Fruit fly (Drosophila melanogaster) Kc167 (cell line): Measurements from ENCODE around the gene CG3603.

Experiments
- Myc ChIP-seq: fragments of >200 bp; optimal IDR thresholded peaks from 2 replicates; lab custom pipeline; 2017; ENCODE audit warnings: missing external identifiers
- Sin3A ChIP-seq: fragments of >200 bp; optimal IDR thresholded peaks from 2 replicates; lab custom pipeline; 2018; ENCODE audit warnings: missing external identifiers
- h ChIP-seq: fragments of >200 bp; optimal IDR thresholded peaks from 3 replicates; lab custom pipeline; 2018; ENCODE audit warnings: missing external identifiers
- insv ChIP-seq: fragments of >200 bp; optimal IDR thresholded peaks from 3 replicates; lab custom pipeline; 2018; ENCODE audit warnings: missing external identifiers
- psq ChIP-seq: fragments of >200 bp; optimal IDR thresholded peaks from 2 replicates; lab custom pipeline; 2017; ENCODE audit warnings: missing external identifiers
- ttk ChIP-seq: sonication (Bioruptor generic); optimal IDR thresholded peaks from 2 replicates; lab custom pipeline; 2017; ENCODE audit warnings: missing external identifiers

Gene CG3603

DNA sequence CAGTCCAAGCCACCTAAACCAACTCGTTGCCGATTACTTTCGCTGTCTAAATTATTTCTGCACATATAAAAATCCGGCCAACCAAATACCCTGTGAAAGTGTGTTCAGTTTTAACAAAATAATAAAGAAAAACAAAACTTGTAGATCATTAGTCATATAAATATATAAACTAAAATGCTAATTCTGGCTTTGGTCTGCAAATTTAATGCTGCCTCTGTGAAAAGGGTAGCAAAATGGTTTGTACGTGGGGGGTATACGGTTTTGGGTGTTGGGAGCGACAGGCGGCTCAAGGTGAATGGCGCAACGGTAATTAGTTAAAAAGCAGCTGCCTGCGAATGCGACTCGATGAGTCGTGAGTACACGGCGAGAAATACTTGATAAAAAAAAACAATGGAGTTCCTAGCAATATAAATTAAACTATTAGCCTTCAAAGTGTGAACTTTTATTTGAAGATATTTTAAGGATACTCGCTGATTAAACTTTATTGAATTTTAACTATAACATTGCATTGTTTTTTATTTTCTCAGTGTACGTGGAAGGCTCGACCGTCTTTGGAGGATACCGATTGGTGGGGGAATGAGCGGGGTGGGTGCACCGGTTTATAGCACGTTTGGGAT lies 30.1 kb downstream of the CG3603 start:
- TF ChIP-seq Myc (no peak), psq (no peak), Sin3A (lab: Kevin White, UChicago) (no peak), insv (lab: Kevin White, UChicago) (no peak), h (lab: Kevin White, UChicago) (no peak), ttk (lab: Kevin White, UChicago) (no peak)

DNA sequence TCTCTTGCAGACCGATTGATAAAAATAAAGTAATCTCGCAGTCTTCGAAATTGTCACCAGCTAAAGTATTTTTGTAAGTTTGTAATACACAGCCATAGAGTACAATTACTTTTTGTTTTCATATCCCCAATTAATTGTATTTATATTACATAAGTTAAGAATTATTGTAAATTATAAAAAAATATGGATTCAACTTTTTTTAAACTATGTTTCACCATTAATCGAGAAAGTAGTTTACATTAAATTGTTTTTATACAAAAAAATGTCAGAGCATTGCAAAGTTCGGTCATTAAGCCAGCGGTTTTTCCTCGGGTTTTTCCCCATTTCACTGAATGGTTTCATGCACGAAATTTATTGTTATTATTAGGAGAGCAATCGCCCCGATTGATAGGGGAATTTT lies 32.5 kb downstream of the CG3603 start:
- TF ChIP-seq psq (no peak), Myc (no peak), ttk (lab: Kevin White, UChicago) (no peak), Sin3A (lab: Kevin White, UChicago) (no peak), h (lab: Kevin White, UChicago) (no peak), insv (lab: Kevin White, UChicago) (no peak)

DNA sequence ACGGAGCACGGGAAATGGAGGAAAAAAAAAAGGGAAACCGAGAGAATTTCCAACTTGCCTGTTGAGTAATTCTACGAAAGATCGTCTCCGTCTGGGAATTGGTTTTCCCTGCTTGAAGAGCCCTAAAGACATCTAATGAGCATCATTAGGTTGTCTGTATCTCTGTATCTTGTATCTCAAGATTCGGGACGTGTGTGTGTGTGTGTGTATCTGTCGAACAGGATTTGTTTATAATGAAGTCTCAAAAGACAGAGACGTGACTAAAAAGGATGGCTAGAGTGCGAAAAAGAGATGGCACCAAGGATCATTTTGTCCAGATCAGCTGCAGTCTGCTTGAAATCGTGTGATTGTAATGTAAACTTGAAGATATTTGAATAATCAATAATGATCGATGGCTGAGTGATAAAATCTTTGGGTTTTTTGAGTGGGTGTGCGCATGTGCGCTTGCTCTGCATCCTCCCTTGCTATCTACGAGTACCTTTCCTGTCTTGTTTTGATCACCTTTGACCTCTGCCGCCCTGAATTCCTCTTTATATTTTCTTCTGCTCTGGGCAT lies 34.7 kb downstream of the CG3603 start:
- TF ChIP-seq ttk (lab: Kevin White, UChicago), result no peak
- TF ChIP-seq h (lab: Kevin White, UChicago), result no peak
- TF ChIP-seq Sin3A (lab: Kevin White, UChicago), result no peak
- no peak for TF ChIP-seq insv (lab: Kevin White, UChicago)
- TF ChIP-seq Myc, result no peak
- no peak for TF ChIP-seq psq

DNA sequence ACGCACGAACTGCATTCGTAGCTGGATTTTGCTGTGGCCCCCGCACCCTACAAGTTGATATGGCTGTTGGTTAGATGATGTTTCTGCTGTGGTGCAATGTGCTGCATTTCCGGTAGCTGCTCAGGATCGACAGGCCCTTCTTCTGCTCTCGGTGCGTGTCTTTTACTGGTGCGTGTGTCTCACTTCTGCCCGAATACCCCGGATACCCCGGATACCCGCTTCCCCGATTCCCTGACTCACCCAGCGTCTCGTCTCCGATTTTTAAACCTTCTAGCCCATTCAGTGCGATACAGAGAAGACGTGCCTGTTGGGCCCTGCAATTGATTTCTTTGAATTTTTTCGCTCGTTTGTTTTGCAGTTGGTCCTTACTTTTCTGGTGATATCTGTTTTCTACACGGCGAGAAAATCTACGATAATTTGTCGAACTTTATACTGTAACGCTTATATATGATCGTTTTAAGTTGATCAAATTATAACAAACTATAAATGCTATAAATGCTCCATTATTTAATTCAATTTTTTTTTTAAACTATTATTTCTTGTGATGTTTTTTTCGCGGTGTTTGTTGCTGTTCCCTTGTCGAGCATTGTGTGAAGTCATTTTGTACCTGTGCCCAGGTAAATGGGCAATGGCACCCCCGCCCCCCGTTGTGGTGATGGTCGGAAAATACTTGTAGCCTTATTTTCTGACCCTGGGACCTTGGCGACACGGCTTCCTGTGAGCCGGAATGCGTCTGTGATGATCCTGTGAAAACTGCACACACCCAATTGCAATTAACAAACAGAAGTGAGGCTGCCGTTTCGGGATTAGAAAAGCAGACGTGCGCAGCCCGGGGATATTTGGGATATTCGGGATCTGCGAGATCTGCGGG lies 37.3 kb downstream of the CG3603 start:
- TF ChIP-seq Myc (no peak), Sin3A (lab: Kevin White, UChicago) (no peak), insv (lab: Kevin White, UChicago) (no peak), psq (no peak)

DNA sequence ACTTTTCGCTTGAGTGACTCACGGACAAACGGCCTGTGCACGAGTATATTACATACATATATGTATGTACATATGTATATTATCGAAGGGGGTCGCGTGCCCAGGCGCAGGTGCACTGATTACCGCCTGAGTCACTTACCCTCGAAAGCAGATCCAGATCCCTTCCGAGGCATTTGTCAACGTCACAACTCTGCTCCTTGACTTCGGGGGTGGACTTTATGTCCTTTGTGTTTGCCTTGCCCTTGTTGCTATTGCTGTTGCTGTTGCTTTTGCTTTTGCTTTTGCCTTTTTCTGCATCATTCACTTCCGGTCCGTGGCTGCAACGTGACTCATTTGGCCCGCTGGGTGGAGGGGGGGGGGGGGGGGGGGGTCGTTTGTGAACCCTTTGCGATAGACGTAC lies 39.5 kb downstream of the CG3603 start:
- TF ChIP-seq psq, result no peak
- no peak for TF ChIP-seq ttk (lab: Kevin White, UChicago)
- no peak for TF ChIP-seq insv (lab: Kevin White, UChicago)
- TF ChIP-seq Sin3A (lab: Kevin White, UChicago), result no peak

DNA sequence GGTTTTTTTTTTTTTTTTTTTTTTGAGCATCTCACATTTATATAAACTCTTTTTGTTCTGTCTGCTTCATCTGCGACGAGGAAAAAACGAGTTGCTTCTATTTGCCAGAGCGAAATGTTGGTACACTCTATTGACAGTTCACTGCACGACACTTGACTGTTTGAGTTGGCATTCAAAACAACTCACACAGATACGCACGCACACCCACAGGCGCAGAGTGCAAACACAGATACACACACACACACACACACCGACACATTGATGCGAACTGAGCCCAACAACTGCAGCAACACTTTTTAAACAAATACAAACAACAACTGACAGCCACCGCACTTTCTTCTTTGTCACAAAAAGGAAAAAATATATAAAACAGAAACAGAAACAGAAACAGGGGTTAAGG lies 41.5 kb downstream of the CG3603 start:
- no peak for TF ChIP-seq ttk (lab: Kevin White, UChicago)
- TF ChIP-seq Myc, result no peak
- TF ChIP-seq Sin3A (lab: Kevin White, UChicago), result no peak
- TF ChIP-seq h (lab: Kevin White, UChicago), result no peak
- no peak for TF ChIP-seq insv (lab: Kevin White, UChicago)
- no peak for TF ChIP-seq psq

DNA sequence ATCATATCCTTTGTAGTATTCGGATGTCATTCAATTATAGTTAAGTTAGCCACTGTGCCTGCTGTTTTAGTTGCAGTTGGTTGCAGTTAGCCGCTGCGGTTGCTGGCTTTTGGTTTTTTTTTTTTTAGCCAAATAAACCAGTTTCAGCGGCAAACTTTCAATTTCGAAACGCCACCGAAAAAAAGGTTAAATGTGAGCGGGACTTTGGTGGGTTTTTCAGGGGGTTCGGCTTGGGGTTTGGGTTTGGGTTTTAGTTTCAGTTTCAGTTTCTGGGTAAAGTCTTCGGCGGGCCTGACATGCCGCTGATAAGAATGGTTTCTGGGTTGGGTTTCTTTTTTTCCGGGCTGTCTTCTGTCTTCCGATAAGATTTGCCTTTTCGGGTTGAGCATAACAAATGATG lies 43.1 kb downstream of the CG3603 start:
- TF ChIP-seq Myc (no peak), h (lab: Kevin White, UChicago) (no peak), ttk (lab: Kevin White, UChicago) (no peak), Sin3A (lab: Kevin White, UChicago) (no peak), insv (lab: Kevin White, UChicago) (no peak), psq (no peak)

DNA sequence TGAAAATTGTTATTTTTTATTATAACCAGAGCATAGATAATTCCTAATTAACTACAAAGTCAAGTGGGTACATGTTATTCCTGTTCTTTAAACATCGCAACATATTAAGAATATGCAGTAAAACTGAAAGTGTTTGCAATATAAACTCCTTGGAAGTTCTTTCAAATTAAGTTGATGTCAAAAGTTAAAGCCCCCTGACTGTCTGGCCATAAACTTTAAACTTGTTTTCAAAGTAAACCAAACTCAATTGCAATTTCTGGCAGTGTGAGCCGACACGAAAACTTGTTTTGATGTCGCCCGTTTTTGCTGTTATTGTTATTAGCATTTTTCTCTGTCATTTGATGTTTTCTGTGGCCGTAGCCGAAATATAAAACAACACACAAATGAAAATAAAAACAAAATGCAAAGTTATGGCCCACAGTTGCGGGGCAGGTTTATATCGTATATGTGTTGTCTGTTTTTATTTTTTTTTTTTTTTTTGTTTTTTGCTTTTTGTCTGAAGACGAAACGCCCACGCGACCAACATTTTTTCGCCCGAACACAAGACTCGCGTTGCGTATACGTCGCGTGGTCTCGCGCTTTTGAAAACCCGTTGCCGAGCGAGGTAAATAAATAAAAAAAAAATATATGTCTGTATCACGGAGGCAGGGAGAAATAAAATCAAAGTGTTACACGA lies 45.4 kb downstream of the CG3603 start:
- TF ChIP-seq insv (lab: Kevin White, UChicago) (no peak), psq (no peak), h (lab: Kevin White, UChicago) (no peak), ttk (lab: Kevin White, UChicago) (no peak), Sin3A (lab: Kevin White, UChicago) (no peak), Myc (no peak)
